Fruit fly (Drosophila melanogaster) whole organism, embryonic: ENCODE data around the gene SclB.

ENCODE experiments used
- Aef1 ChIP-seq: fragments of 200-800 bp; sonication (Bioruptor generic); IDR thresholded peaks from 3 replicates; pipeline ENCODE4 v1.3.6; 2022; ENCODE audit warnings: missing biosample characterization, missing genetic modification characterization
- C15 ChIP-seq: fragments of 200-800 bp; sonication (Bioruptor generic); IDR thresholded peaks from 3 replicates; pipeline ENCODE4 v1.3.6; 2022; ENCODE audit warnings: missing biosample characterization, missing genetic modification characterization
- CG17385 ChIP-seq: fragments of 200-800 bp; sonication (Bioruptor generic); optimal IDR thresholded peaks from 3 replicates; lab custom pipeline; 2018; ENCODE audit warnings: missing biosample characterization, mild to moderate bottlenecking, missing genetic modification characterization
- CG17802 ChIP-seq: fragments of 200-800 bp; sonication (Bioruptor generic); optimal IDR thresholded peaks from 2 replicates; lab custom pipeline; 2018; ENCODE audit warnings: missing biosample characterization, mild to moderate bottlenecking, missing genetic modification characterization, moderate library complexity
- CG18764 ChIP-seq: fragments of 200-800 bp; sonication (Bioruptor generic); optimal IDR thresholded peaks from 3 replicates; lab custom pipeline; 2016; ENCODE audit warnings: missing biosample characterization, missing genetic modification characterization
- CG2199 ChIP-seq: fragments of 200-800 bp; sonication (Bioruptor generic); IDR thresholded peaks from 3 replicates; pipeline ENCODE4 v1.3.6; 2022; ENCODE audit warnings: missing biosample characterization, missing genetic modification characterization
- CG2678 ChIP-seq: fragments of 200-800 bp; sonication (Bioruptor generic); optimal IDR thresholded peaks from 3 replicates; lab custom pipeline; 2019; ENCODE audit warnings: missing biosample characterization, mild to moderate bottlenecking, missing genetic modification characterization, moderate library complexity
- CG3065 ChIP-seq: fragments of 200-800 bp; sonication (Bioruptor generic); optimal IDR thresholded peaks from 2 replicates; lab custom pipeline; 2016; ENCODE audit warnings: missing biosample characterization, missing genetic modification characterization
- CG4360 ChIP-seq: fragments of 200-800 bp; sonication (Bioruptor generic); IDR thresholded peaks from 2 replicates; pipeline ENCODE4 v1.3.6; 2022; ENCODE audit warnings: missing biosample characterization, missing genetic modification characterization
- CG7271 ChIP-seq: fragments of 200-800 bp; sonication (Bioruptor generic); optimal IDR thresholded peaks from 2 replicates; lab custom pipeline; 2018; ENCODE audit warnings: missing biosample characterization, mild to moderate bottlenecking, missing genetic modification characterization, moderate library complexity
- CTCF ChIP-seq: fragments of 200-800 bp; sonication (Bioruptor generic); optimal IDR thresholded peaks from 2 replicates; lab custom pipeline; 2017; ENCODE audit warnings: missing biosample characterization, mild to moderate bottlenecking, missing genetic modification characterization, moderate library complexity
- Deaf1 ChIP-seq: fragments of 200-800 bp; optimal IDR thresholded peaks from 3 replicates; lab custom pipeline; 2019; ENCODE audit warnings: missing biosample characterization, mild to moderate bottlenecking, missing genetic modification characterization, moderate library complexity
- E2f2 ChIP-seq: fragments of 200-800 bp; sonication (Bioruptor generic); IDR thresholded peaks from 2 replicates; pipeline ENCODE4 v1.3.6; 2022; ENCODE audit warnings: missing biosample characterization, missing genetic modification characterization
- ERR ChIP-seq: fragments of 200-800 bp; sonication (Bioruptor generic); optimal IDR thresholded peaks from 2 replicates; lab custom pipeline; 2016; ENCODE audit warnings: missing biosample characterization, missing genetic modification characterization
- GATAe ChIP-seq: fragments of 200-800 bp; sonication (Bioruptor generic); conservative IDR thresholded peaks from 2 replicates; pipeline ENCODE4 v1.3.6; 2022; ENCODE audit warnings: missing biosample characterization, missing genetic modification characterization
- HLH3B ChIP-seq: fragments of 200-800 bp; sonication (Bioruptor generic); IDR thresholded peaks from 2 replicates; pipeline ENCODE4 v1.3.6; 2022; ENCODE audit warnings: missing biosample characterization, missing genetic modification characterization
- Kr ChIP-seq: fragments of 200-800 bp; sonication (Bioruptor generic); optimal IDR thresholded peaks from 2 replicates; lab custom pipeline; 2017; ENCODE audit warnings: missing biosample characterization, mild to moderate bottlenecking, missing genetic modification characterization
- Meics ChIP-seq: fragments of 200-800 bp; sonication (Bioruptor generic); optimal IDR thresholded peaks from 2 replicates; lab custom pipeline; 2017; ENCODE audit warnings: missing biosample characterization, mild to moderate bottlenecking, missing genetic modification characterization
- Myb ChIP-seq: fragments of 200-800 bp; sonication (Bioruptor generic); optimal IDR thresholded peaks from 2 replicates; lab custom pipeline; 2016; ENCODE audit warnings: missing biosample characterization, missing genetic modification characterization
- Poxn ChIP-seq: fragments of 200-800 bp; sonication (Bioruptor generic); IDR thresholded peaks from 2 replicates; pipeline ENCODE4 v1.3.6; 2022; ENCODE audit warnings: missing biosample characterization, missing genetic modification characterization
- Ptx1 ChIP-seq: fragments of 200-800 bp; sonication (Bioruptor generic); IDR thresholded peaks from 2 replicates; pipeline ENCODE4 v1.3.6; 2022; ENCODE audit warnings: missing biosample characterization, missing genetic modification characterization
- Sry-β ChIP-seq: fragments of 200-800 bp; sonication (Bioruptor generic); optimal IDR thresholded peaks from 2 replicates; lab custom pipeline; 2018; ENCODE audit warnings: missing biosample characterization, mild to moderate bottlenecking, missing genetic modification characterization, moderate library complexity
- ac ChIP-seq: fragments of 200-800 bp; sonication (Bioruptor generic); optimal IDR thresholded peaks from 3 replicates; lab custom pipeline; 2017; ENCODE audit warnings: missing biosample characterization, mild to moderate bottlenecking, missing genetic modification characterization
- ash1 ChIP-seq: fragments of 200-800 bp; sonication (Bioruptor generic); optimal IDR thresholded peaks from 2 replicates; lab custom pipeline; 2018; ENCODE audit warnings: missing biosample characterization, mild to moderate bottlenecking, missing genetic modification characterization
- chn ChIP-seq: fragments of 200-800 bp; sonication (Bioruptor generic); optimal IDR thresholded peaks from 2 replicates; lab custom pipeline; 2016; ENCODE audit warnings: missing biosample characterization, missing genetic modification characterization
- dmrt99B ChIP-seq: fragments of 200-800 bp; sonication (Bioruptor generic); optimal IDR thresholded peaks from 2 replicates; lab custom pipeline; 2018; ENCODE audit warnings: missing biosample characterization, mild to moderate bottlenecking, missing genetic modification characterization, moderate library complexity
- exex ChIP-seq: fragments of 200-800 bp; sonication (Bioruptor generic); optimal IDR thresholded peaks from 4 replicates; lab custom pipeline; 2018; ENCODE audit warnings: missing biosample characterization, mild to moderate bottlenecking, missing genetic modification characterization, moderate library complexity
- gem ChIP-seq: fragments of 200-800 bp; sonication (Bioruptor generic); optimal IDR thresholded peaks from 2 replicates; lab custom pipeline; 2019; ENCODE audit warnings: missing biosample characterization, mild to moderate bottlenecking, missing genetic modification characterization, moderate library complexity
- grn ChIP-seq: fragments of 200-800 bp; sonication (Bioruptor generic); optimal IDR thresholded peaks from 3 replicates; lab custom pipeline; 2017; ENCODE audit warnings: missing biosample characterization, missing genetic modification characterization
- hth ChIP-seq: fragments of >200 bp; optimal IDR thresholded peaks from 2 replicates; lab custom pipeline; 2017; ENCODE audit warnings: inconsistent platforms
- luna ChIP-seq: fragments of 200-800 bp; sonication (Bioruptor generic); optimal IDR thresholded peaks from 2 replicates; lab custom pipeline; 2016; ENCODE audit warnings: missing biosample characterization, missing genetic modification characterization
- maf-S ChIP-seq: fragments of 200-800 bp; sonication (Bioruptor generic); optimal IDR thresholded peaks from 2 replicates; lab custom pipeline; 2016; ENCODE audit warnings: missing biosample characterization, missing genetic modification characterization
- nerfin-2 ChIP-seq: fragments of 200-800 bp; sonication (Bioruptor generic); IDR thresholded peaks from 2 replicates; pipeline ENCODE4 v1.3.6; 2022; ENCODE audit warnings: missing biosample characterization, missing genetic modification characterization; ENCODE audit not compliant: partially characterized antibody
- nmo ChIP-seq: fragments of 200-800 bp; sonication (Bioruptor generic); optimal IDR thresholded peaks from 2 replicates; lab custom pipeline; 2018; ENCODE audit warnings: missing biosample characterization, mild to moderate bottlenecking, missing genetic modification characterization, moderate library complexity
- onecut ChIP-seq: fragments of 200-800 bp; sonication (Bioruptor generic); IDR thresholded peaks from 2 replicates; pipeline ENCODE4 v1.3.6; 2022; ENCODE audit warnings: missing biosample characterization, missing genetic modification characterization
- pita ChIP-seq: fragments of 200-800 bp; sonication (Bioruptor generic); optimal IDR thresholded peaks from 2 replicates; lab custom pipeline; 2017; ENCODE audit warnings: missing biosample characterization, mild to moderate bottlenecking, missing genetic modification characterization
- rib ChIP-seq: fragments of 200-800 bp; sonication (Bioruptor generic); IDR thresholded peaks from 2 replicates; pipeline ENCODE4 v1.3.6; 2022; ENCODE audit warnings: missing biosample characterization, missing genetic modification characterization
- row ChIP-seq: fragments of 200-800 bp; sonication (Bioruptor generic); IDR thresholded peaks from 3 replicates; pipeline ENCODE4 v1.3.6; 2022; ENCODE audit warnings: missing biosample characterization, missing genetic modification characterization
- sr ChIP-seq: fragments of 200-800 bp; sonication (Bioruptor generic); IDR thresholded peaks from 3 replicates; pipeline ENCODE4 v1.3.6; 2022; ENCODE audit warnings: missing biosample characterization, missing genetic modification characterization
- stwl ChIP-seq: fragments of 200-800 bp; sonication (Bioruptor generic); optimal IDR thresholded peaks from 3 replicates; lab custom pipeline; 2018; ENCODE audit warnings: missing biosample characterization, mild to moderate bottlenecking, missing genetic modification characterization, moderate library complexity
- usp ChIP-seq: fragments of >200 bp; optimal IDR thresholded peaks from 2 replicates; lab custom pipeline; 2017; ENCODE audit warnings: missing biosample characterization, missing genetic modification characterization

Gene SclB

DNA sequence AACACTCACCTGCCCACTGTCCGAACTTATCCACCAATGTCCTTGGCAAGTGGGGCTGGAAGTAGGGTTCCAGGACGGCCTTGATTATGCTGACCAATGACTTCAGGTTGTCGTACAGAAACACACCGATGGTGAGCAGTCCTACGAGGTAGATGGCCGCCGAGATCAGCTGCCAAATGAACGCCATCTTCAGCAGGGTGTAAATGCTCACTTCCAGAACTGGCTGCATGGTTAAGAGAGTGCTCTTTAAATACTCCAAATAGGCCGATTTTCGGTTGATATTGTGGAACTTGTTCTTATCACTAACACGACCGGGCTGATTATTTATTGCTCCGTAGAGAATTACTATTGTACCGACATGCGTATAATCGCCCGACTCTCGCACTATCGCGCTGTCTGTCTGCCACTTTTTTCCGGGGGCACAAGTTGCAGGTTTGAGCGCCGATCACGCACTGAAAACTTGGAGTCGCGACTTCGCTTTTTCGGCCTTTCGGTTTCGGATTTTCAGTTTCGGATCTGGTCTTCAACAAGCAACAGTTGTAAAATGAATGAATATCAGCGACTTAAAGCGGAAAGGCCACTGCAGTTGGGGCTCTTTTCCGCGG is 9.1 kb downstream of the SclB start (continued):
- TF ChIP-seq CG2678 (tag; lab: Kevin White, UChicago) (no peak), nerfin-2 (GFP tag; lab: Robert Waterston, UW) (no peak), CG17385 (no peak), Poxn (GFP tag; lab: Robert Waterston, UW) (no peak), Ptx1 (GFP tag; lab: Robert Waterston, UW) (no peak), Deaf1 (tag; lab: Kevin White, UChicago) (peak; percentile 88), C15 (GFP tag; lab: Robert Waterston, UW) (no peak), sr (GFP tag; lab: Robert Waterston, UW) (no peak), usp (GFP tag; lab: Kevin White, UChicago) (no peak)

DNA sequence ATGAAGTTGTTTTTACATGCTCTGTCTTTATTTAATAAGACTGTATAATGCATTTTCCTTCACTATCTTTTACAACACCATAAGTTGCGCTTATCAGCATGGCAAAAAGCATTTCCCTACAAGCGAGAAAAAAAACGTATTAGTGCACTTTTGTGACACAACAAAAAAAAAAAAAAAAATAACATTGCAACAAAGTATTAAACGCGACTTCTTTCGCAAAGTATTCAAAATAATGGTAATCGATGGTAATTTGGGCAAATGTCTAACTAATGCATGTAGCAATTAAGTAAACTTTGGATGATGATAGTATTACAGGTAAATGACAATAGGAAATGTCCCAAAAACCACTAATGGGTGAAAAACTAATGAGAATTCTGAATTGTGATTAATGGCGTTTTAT is 10.2 kb downstream of the SclB start:
- TF ChIP-seq maf-S: no peak
- no peak for TF ChIP-seq luna (GFP tag; lab: Kevin White, UChicago)
- TF ChIP-seq CG4360 (GFP tag; lab: Robert Waterston, UW): no peak
- no peak for TF ChIP-seq Ptx1 (GFP tag; lab: Robert Waterston, UW)
- TF ChIP-seq, all 482 proteins: peak for 0

DNA sequence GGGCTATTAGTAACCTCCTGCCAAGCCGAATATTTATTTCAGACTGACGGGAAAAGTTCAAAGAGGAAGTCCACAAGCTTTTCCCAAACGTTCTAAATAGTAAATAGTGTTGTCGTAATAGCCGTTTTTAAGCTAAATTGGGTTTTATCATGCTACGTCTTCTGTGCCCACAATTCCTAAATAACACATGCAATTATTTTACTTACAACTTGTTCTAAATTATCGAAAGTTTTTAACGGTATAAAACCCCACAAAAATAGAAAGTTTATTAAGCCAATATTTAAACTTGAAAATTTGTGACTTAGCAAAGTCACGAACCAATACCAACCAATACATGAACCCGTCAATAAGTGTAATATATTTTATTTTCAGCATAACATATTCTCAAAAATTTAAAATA is 10.9 kb downstream of the SclB start, which contains the start of gene CG13284:
Gene CG13284, minus strand, starts transcription at position 47 of the 400 bp plus-strand sequence.
- TF ChIP-seq CG2199 (GFP tag; lab: Robert Waterston, UW) (0 out of 3 replicates have a peak, but pooled peaks have one; percentile 53), exex (tag; lab: Kevin White, UChicago) (peak; percentile 1), pita (peak; percentile 28), CG3065 (GFP tag; lab: Kevin White, UChicago) (no peak), HLH3B (GFP tag; lab: Robert Waterston, UW) (0 out of 2 replicates have a peak, but pooled peaks have one; percentile 8), hth (lab: Kevin White, UChicago) (no peak), onecut (GFP tag; lab: Robert Waterston, UW) (peak; percentile 87), ash1 (no peak), Kr (no peak), Myb (GFP tag; lab: Kevin White, UChicago) (peak; percentile 13), ERR (GFP tag; lab: Kevin White, UChicago) (no peak), CG7271 (tag; lab: Kevin White, UChicago) (no peak), gem (tag; lab: Kevin White, UChicago) (peak; percentile 1), row (GFP tag; lab: Robert Waterston, UW) (peak; percentile 57; the same call in 2 of the 3 replicates), stwl (tag; lab: Kevin White, UChicago) (peak; percentile 22), Sry-β (peak; percentile 82), E2f2 (peak; percentile 15; the same call in 1 of the 2 replicates), CTCF (GFP tag; lab: Kevin White, UChicago) (peak; percentile 46), CG18764 (GFP tag; lab: Kevin White, UChicago) (no peak), chn (GFP tag; lab: Kevin White, UChicago) (no peak)
- TF ChIP-seq, all 482 proteins: peak for 12

DNA sequence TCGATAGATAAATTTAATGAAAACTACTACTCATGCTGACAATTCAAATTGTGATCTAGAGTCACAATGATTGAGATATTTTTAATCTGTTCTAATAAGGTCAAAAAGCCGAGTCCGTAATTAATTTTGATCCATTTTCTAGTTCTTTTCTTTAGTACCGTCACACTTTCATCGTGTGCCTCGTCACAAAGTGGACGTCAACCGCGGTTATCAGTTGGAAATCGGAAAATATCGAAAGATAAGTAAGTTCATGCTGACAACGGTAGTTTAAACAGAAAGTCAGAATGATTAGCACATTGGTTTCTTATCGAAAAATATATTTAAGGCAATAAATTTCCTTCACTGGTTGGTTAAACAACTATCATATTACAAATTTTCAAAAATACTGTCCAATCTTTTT is 12.7 kb downstream of the SclB start:
- TF ChIP-seq dmrt99B (tag; lab: Kevin White, UChicago) (no peak), rib (GFP tag; lab: Robert Waterston, UW) (no peak), CG17802 (no peak), exex (tag; lab: Kevin White, UChicago) (peak; percentile 35), Aef1 (GFP tag; lab: Robert Waterston, UW) (no peak), Meics (GFP tag; lab: Kevin White, UChicago) (peak; percentile 90), nmo (no peak), ac (GFP tag; lab: Kevin White, UChicago) (no peak), grn (GFP tag; lab: Kevin White, UChicago) (peak; percentile 51), GATAe (GFP tag; lab: Robert Waterston, UW) (0 out of 2 replicates have a peak, but pooled peaks have one; percentile 15)
